Fruit fly (Drosophila melanogaster) whole organism, embryonic: ENCODE data around the gene CG32599.

ENCODE experiments used
- Bteb2 ChIP-seq: fragments of 200-800 bp; sonication (Bioruptor generic); optimal IDR thresholded peaks from 2 replicates; lab custom pipeline; 2016; ENCODE audit warnings: missing biosample characterization, missing genetic modification characterization
- CG11695 ChIP-seq: fragments of 200-800 bp; sonication (Bioruptor generic); IDR thresholded peaks from 3 replicates; pipeline ENCODE4 v1.3.6; 2022; ENCODE audit warnings: missing biosample characterization, missing genetic modification characterization
- CG11696 ChIP-seq: fragments of 200-800 bp; sonication (Bioruptor generic); IDR thresholded peaks from 2 replicates; pipeline ENCODE4 v1.3.6; 2022; ENCODE audit warnings: missing biosample characterization, missing genetic modification characterization
- CG12219 ChIP-seq: fragments of 200-800 bp; sonication (Bioruptor generic); optimal IDR thresholded peaks from 3 replicates; lab custom pipeline; 2018; ENCODE audit warnings: missing biosample characterization, mild to moderate bottlenecking, missing genetic modification characterization
- CG12299 ChIP-seq: fragments of 200-800 bp; sonication (Bioruptor generic); optimal IDR thresholded peaks from 2 replicates; lab custom pipeline; 2018; ENCODE audit warnings: missing biosample characterization, mild to moderate bottlenecking, missing genetic modification characterization
- CG17361 ChIP-seq: fragments of 200-800 bp; sonication (Bioruptor generic); IDR thresholded peaks from 3 replicates; pipeline ENCODE4 v1.3.6; 2022; ENCODE audit warnings: missing biosample characterization, missing genetic modification characterization
- CG18262 ChIP-seq: fragments of 200-800 bp; optimal IDR thresholded peaks from 3 replicates; lab custom pipeline; 2019; ENCODE audit warnings: missing biosample characterization, mild to moderate bottlenecking, missing genetic modification characterization, moderate library complexity
- CG2116 ChIP-seq: fragments of 200-800 bp; sonication (Bioruptor generic); optimal IDR thresholded peaks from 3 replicates; lab custom pipeline; 2018; ENCODE audit warnings: missing biosample characterization, mild to moderate bottlenecking, missing genetic modification characterization
- CG2678 ChIP-seq: fragments of 200-800 bp; sonication (Bioruptor generic); optimal IDR thresholded peaks from 3 replicates; lab custom pipeline; 2019; ENCODE audit warnings: missing biosample characterization, mild to moderate bottlenecking, missing genetic modification characterization, moderate library complexity
- CG30403 ChIP-seq: fragments of 200-800 bp; sonication (Bioruptor generic); optimal IDR thresholded peaks from 3 replicates; lab custom pipeline; 2016; ENCODE audit warnings: missing biosample characterization, missing genetic modification characterization
- CG3163 ChIP-seq: fragments of 200-800 bp; sonication (Bioruptor generic); optimal IDR thresholded peaks from 3 replicates; lab custom pipeline; 2016; ENCODE audit warnings: missing biosample characterization, missing genetic modification characterization
- CG3281 ChIP-seq: fragments of 200-800 bp; sonication (Bioruptor generic); optimal IDR thresholded peaks from 3 replicates; lab custom pipeline; 2017; ENCODE audit warnings: missing biosample characterization, mild to moderate bottlenecking, missing genetic modification characterization
- CG4404 ChIP-seq: fragments of 200-800 bp; sonication (Bioruptor generic); IDR thresholded peaks from 2 replicates; pipeline ENCODE4 v1.3.6; 2022; ENCODE audit warnings: missing biosample characterization, missing genetic modification characterization
- CG6254 ChIP-seq: fragments of 200-800 bp; sonication (Bioruptor generic); optimal IDR thresholded peaks from 3 replicates; lab custom pipeline; 2017; ENCODE audit warnings: mild to moderate bottlenecking, missing biosample characterization, missing genetic modification reagents, missing genetic modification characterization
- CG6689 ChIP-seq: fragments of 200-800 bp; sonication (Bioruptor generic); IDR thresholded peaks from 2 replicates; pipeline ENCODE4 v1.3.6; 2022; ENCODE audit warnings: missing biosample characterization, missing genetic modification characterization
- CG8281 ChIP-seq: fragments of 200-800 bp; sonication (Bioruptor generic); optimal IDR thresholded peaks from 2 replicates; lab custom pipeline; 2018; ENCODE audit warnings: missing biosample characterization, mild to moderate bottlenecking, missing genetic modification characterization, moderate library complexity
- Doc2 ChIP-seq: fragments of 200-800 bp; sonication (Bioruptor generic); IDR thresholded peaks from 2 replicates; pipeline ENCODE4 v1.3.6; 2022; ENCODE audit warnings: missing biosample characterization, missing genetic modification characterization
- Doc3 ChIP-seq: fragments of 200-800 bp; sonication (Bioruptor generic); IDR thresholded peaks from 3 replicates; pipeline ENCODE4 v1.3.6; 2022; ENCODE audit warnings: missing biosample characterization, missing genetic modification characterization; ENCODE audit not compliant: partially characterized antibody
- E2f1 ChIP-seq: fragments of 200-800 bp; sonication (Bioruptor generic); IDR thresholded peaks from 2 replicates; pipeline ENCODE4 v1.3.6; 2022; ENCODE audit warnings: missing biosample characterization, missing genetic modification characterization
- Hr51 ChIP-seq, 2 experiments: fragments of 200-800 bp; sonication (Bioruptor generic); optimal IDR thresholded peaks; 2 replicates in 1 of 2; 3 replicates in 1 of 2; lab custom pipeline; 2016 to 2018; ENCODE audit warnings: missing biosample characterization in 2 of 2, missing genetic modification characterization in 2 of 2, mild to moderate bottlenecking in 1 of 2, moderate library complexity in 1 of 2
- MESR4 ChIP-seq: fragments of 200-800 bp; sonication (Bioruptor generic); optimal IDR thresholded peaks from 2 replicates; lab custom pipeline; 2018; ENCODE audit warnings: missing biosample characterization, mild to moderate bottlenecking, missing genetic modification characterization, moderate library complexity
- Med ChIP-seq: fragments of 200-800 bp; sonication (Bioruptor generic); peaks from one replicate; lab custom pipeline; 2016; ENCODE audit warnings: missing biosample characterization, missing genetic modification characterization, mild to moderate bottlenecking, inconsistent platforms, moderate library complexity
- NC2α ChIP-seq: fragments of 200-800 bp; sonication (Bioruptor generic); optimal IDR thresholded peaks from 2 replicates; lab custom pipeline; 2016; ENCODE audit warnings: missing biosample characterization, missing genetic modification characterization
- Ssrp ChIP-seq: fragments of 200-800 bp; sonication (Bioruptor generic); optimal IDR thresholded peaks from 2 replicates; lab custom pipeline; 2018; ENCODE audit warnings: missing biosample characterization, mild to moderate bottlenecking, missing genetic modification characterization, moderate library complexity
- abd-A ChIP-seq: fragments of 200-800 bp; sonication (Bioruptor generic); optimal IDR thresholded peaks from 3 replicates; lab custom pipeline; 2019; ENCODE audit warnings: missing biosample characterization, mild to moderate bottlenecking, missing genetic modification characterization, moderate library complexity
- chm ChIP-seq: fragments of 200-800 bp; sonication (Bioruptor generic); IDR thresholded peaks from 2 replicates; pipeline ENCODE4 v1.3.6; 2022; ENCODE audit warnings: missing biosample characterization, missing genetic modification characterization
- ci ChIP-seq: fragments of 200-800 bp; sonication (Bioruptor generic); IDR thresholded peaks from 3 replicates; pipeline ENCODE4 v1.3.6; 2022; ENCODE audit warnings: missing biosample characterization, missing genetic modification characterization
- croc ChIP-seq: fragments of 200-800 bp; sonication (Bioruptor generic); conservative IDR thresholded peaks from 3 replicates; pipeline ENCODE4 v1.3.6; 2022; ENCODE audit warnings: missing biosample characterization, missing genetic modification characterization
- dmrt11E ChIP-seq: fragments of 200-800 bp; sonication (Bioruptor generic); optimal IDR thresholded peaks from 3 replicates; lab custom pipeline; 2018; ENCODE audit warnings: missing biosample characterization, mild to moderate bottlenecking, missing genetic modification characterization, moderate library complexity
- eve ChIP-seq, 2 experiments: fragments of >200 bp; optimal IDR thresholded peaks; 2 replicates each; lab custom pipeline; 2017; ENCODE audit warnings: missing biosample characterization in 2 of 2, missing genetic modification characterization in 2 of 2
- exex ChIP-seq: fragments of 200-800 bp; sonication (Bioruptor generic); optimal IDR thresholded peaks from 4 replicates; lab custom pipeline; 2018; ENCODE audit warnings: missing biosample characterization, mild to moderate bottlenecking, missing genetic modification characterization, moderate library complexity
- gem ChIP-seq: fragments of 200-800 bp; sonication (Bioruptor generic); optimal IDR thresholded peaks from 2 replicates; lab custom pipeline; 2019; ENCODE audit warnings: missing biosample characterization, mild to moderate bottlenecking, missing genetic modification characterization, moderate library complexity
- grau ChIP-seq: fragments of 200-800 bp; optimal IDR thresholded peaks from 3 replicates; lab custom pipeline; 2019; ENCODE audit warnings: missing biosample characterization, mild to moderate bottlenecking, missing genetic modification characterization, moderate library complexity
- inv ChIP-seq: fragments of 200-800 bp; sonication (Bioruptor generic); IDR thresholded peaks from 2 replicates; pipeline ENCODE4 v1.3.6; 2022; ENCODE audit warnings: missing biosample characterization, missing genetic modification characterization; ENCODE audit not compliant: partially characterized antibody
- jumu ChIP-seq: fragments of 200-800 bp; sonication (Bioruptor generic); optimal IDR thresholded peaks from 3 replicates; lab custom pipeline; 2016; ENCODE audit warnings: missing biosample characterization, missing genetic modification characterization
- lab ChIP-seq: fragments of 200-800 bp; sonication (Bioruptor generic); optimal IDR thresholded peaks from 3 replicates; lab custom pipeline; 2017; ENCODE audit warnings: missing biosample characterization, missing genetic modification characterization, mild to moderate bottlenecking, moderate library complexity, missing genetic modification reagents
- lola ChIP-seq, 3 experiments: fragments of >200 bp in 2 of 3; fragments of 200-800 bp in 1 of 3; sonication (Bioruptor generic) in 1 of 3; optimal IDR thresholded peaks; 2 replicates each; lab custom pipeline; 2017 to 2019; ENCODE audit warnings: missing biosample characterization in 3 of 3, missing genetic modification characterization in 3 of 3, mild to moderate bottlenecking in 1 of 3, moderate library complexity in 1 of 3
- oc ChIP-seq: fragments of 200-800 bp; sonication (Bioruptor generic); optimal IDR thresholded peaks from 2 replicates; lab custom pipeline; 2018; ENCODE audit warnings: missing biosample characterization, mild to moderate bottlenecking, missing genetic modification characterization, moderate library complexity
- sd ChIP-seq: fragments of 200-800 bp; sonication (Bioruptor generic); optimal IDR thresholded peaks from 3 replicates; lab custom pipeline; 2018; ENCODE audit warnings: missing biosample characterization, mild to moderate bottlenecking, missing genetic modification characterization, moderate library complexity
- sens ChIP-seq: fragments of 200-800 bp; sonication (Bioruptor generic); peaks from one replicate; lab custom pipeline; 2016; ENCODE audit warnings: missing biosample characterization, missing genetic modification characterization
- so ChIP-seq: fragments of 200-800 bp; sonication (Bioruptor generic); IDR thresholded peaks from 3 replicates; pipeline ENCODE4 v1.3.6; 2022; ENCODE audit warnings: missing biosample characterization, missing genetic modification characterization
- sqz ChIP-seq: fragments of 200-800 bp; sonication (Bioruptor generic); optimal IDR thresholded peaks from 3 replicates; lab custom pipeline; 2018; ENCODE audit warnings: missing biosample characterization, mild to moderate bottlenecking, missing genetic modification characterization
- tin ChIP-seq: fragments of 200-800 bp; sonication (Bioruptor generic); optimal IDR thresholded peaks from 3 replicates; lab custom pipeline; 2016; ENCODE audit warnings: missing biosample characterization, missing genetic modification characterization
- tio ChIP-seq: fragments of 200-800 bp; sonication (Bioruptor generic); optimal IDR thresholded peaks from 2 replicates; lab custom pipeline; 2017; ENCODE audit warnings: missing biosample characterization, missing genetic modification characterization, inconsistent platforms
- unc-4 ChIP-seq: fragments of 200-800 bp; sonication (Bioruptor generic); IDR thresholded peaks from 2 replicates; pipeline ENCODE4 v1.3.6; 2022; ENCODE audit warnings: missing biosample characterization, missing genetic modification characterization; ENCODE audit not compliant: partially characterized antibody
- wdn ChIP-seq: fragments of 200-800 bp; sonication (Bioruptor generic); IDR thresholded peaks from 2 replicates; pipeline ENCODE4 v1.3.6; 2022; ENCODE audit warnings: missing biosample characterization, missing genetic modification characterization
- yki ChIP-seq: fragments of >200 bp; optimal IDR thresholded peaks from 3 replicates; lab custom pipeline; 2018

CG32599 gene

dm6 chrX:14209209-14209781 lies 34.2 kb upstream of the CG32599 start:
- TF ChIP-seq Doc2 (GFP tag; lab: Robert Waterston, UW) (no peak), Bteb2 (GFP tag; lab: Kevin White, UChicago) (no peak), oc (tag; lab: Kevin White, UChicago) (no peak), gem (tag; lab: Kevin White, UChicago) (peak; percentile 6), exex (peak; percentile 16), grau (tag; lab: Kevin White, UChicago) (peak; percentile 46), ci (GFP tag; lab: Robert Waterston, UW) (no peak), MESR4 (no peak), CG11696 (GFP tag; lab: Robert Waterston, UW) (no peak), sens (GFP tag; lab: Kevin White, UChicago) (peak; percentile 78), sd (tag; lab: Kevin White, UChicago) (peak; percentile 69), tin (no peak), sqz (GFP tag; lab: Kevin White, UChicago) (peak; percentile 68), jumu (no peak), CG12219 (GFP tag; lab: Kevin White, UChicago) (no peak), CG11695 (GFP tag; lab: Robert Waterston, UW) (no peak), CG3281 (GFP tag; lab: Kevin White, UChicago) (peak; percentile 6), croc (GFP tag; lab: Robert Waterston, UW) (no peak), CG12299 (tag; lab: Kevin White, UChicago) (no peak), CG8281 (tag; lab: Kevin White, UChicago) (peak; percentile 0), Med (GFP tag; lab: Kevin White, UChicago) (peak; percentile 69), E2f1 (GFP tag; lab: Robert Waterston, UW) (no peak), eve (GFP tag; optimal IDR thresholded peaks at IDR 0.05; lab: Kevin White, UChicago) (peak in 1 of 2 experiments; percentile 34), Ssrp (tag; lab: Kevin White, UChicago) (peak; percentile 21), abd-A (tag; lab: Kevin White, UChicago) (no peak)

dm6 chrX:14211250-14211944 lies 32.1 kb upstream of the CG32599 start:
- peak; percentile 11 for TF ChIP-seq dmrt11E (tag; lab: Kevin White, UChicago)
- peak; percentile 12 for TF ChIP-seq CG2116 (GFP tag; lab: Kevin White, UChicago)
- peak; percentile 81 for TF ChIP-seq Med (GFP tag; lab: Kevin White, UChicago)
- peak; percentile 68 for TF ChIP-seq CG3163 (GFP tag; lab: Kevin White, UChicago)
- TF ChIP-seq CG6689 (GFP tag; lab: Robert Waterston, UW): no peak
- TF ChIP-seq CG30403 (GFP tag; lab: Kevin White, UChicago): peak; percentile 26
- TF ChIP-seq lab (GFP tag; lab: Kevin White, UChicago): peak; percentile 37
- peak; percentile 12 for TF ChIP-seq grau (tag; lab: Kevin White, UChicago)
- peak; percentile 57; the same call in 2 of the 3 replicates for TF ChIP-seq CG17361 (GFP tag; lab: Robert Waterston, UW)
- TF ChIP-seq Hr51 (GFP tag; optimal IDR thresholded peaks at IDR 0.05; lab: Kevin White, UChicago): peak in 1 of 2 experiments; percentile 21
- TF ChIP-seq lola (GFP tag; optimal IDR thresholded peaks at IDR 0.05; lab: Kevin White, UChicago): peak in 1 of 3 experiments; percentile 8
- TF ChIP-seq gem (tag; lab: Kevin White, UChicago): peak; percentile 35
- peak; percentile 37 for TF ChIP-seq yki
- TF ChIP-seq so (GFP tag; lab: Robert Waterston, UW): 0 out of 3 replicates have a peak, but pooled peaks have one; percentile 34
- peak; percentile 2 for TF ChIP-seq NC2α (GFP tag; lab: Kevin White, UChicago)
- peak; percentile 9 for TF ChIP-seq CG2678 (tag; lab: Kevin White, UChicago)
- peak; percentile 6 for TF ChIP-seq tio
- no peak for TF ChIP-seq Doc3 (GFP tag; lab: Robert Waterston, UW)
- TF ChIP-seq CG18262 (tag; lab: Kevin White, UChicago): peak; percentile 44
- no peak for TF ChIP-seq unc-4 (GFP tag; lab: Robert Waterston, UW)
- TF ChIP-seq CG4404 (GFP tag; lab: Robert Waterston, UW): no peak
- TF ChIP-seq CG6254 (GFP tag; lab: Kevin White, UChicago): no peak
- no peak for TF ChIP-seq wdn (GFP tag; lab: Robert Waterston, UW)
- peak; percentile 80 for TF ChIP-seq chm (GFP tag; lab: Robert Waterston, UW)
- peak; percentile 39 for TF ChIP-seq sens (GFP tag; lab: Kevin White, UChicago)
- TF ChIP-seq inv (GFP tag; lab: Robert Waterston, UW): 0 out of 2 replicates have a peak, but pooled peaks have one; percentile 9
